Worm (Caenorhabditis elegans) whole organism, young adult: ENCODE data around the gene lido-1.

Source experiments
- lin-26 ChIP-seq: fragments of 200-800 bp; sonication (Bioruptor generic); IDR thresholded peaks from 2 replicates; pipeline ENCODE4 v1.3.6; 2022; ENCODE audit warnings: missing genetic modification reagents, missing genetic modification characterization, missing compliant biosample characterization
- unc-62 ChIP-seq: fragments of 150-350 bp; optimal IDR thresholded peaks from 2 replicates; lab custom pipeline; 2014; ENCODE audit warnings: missing biosample characterization, missing genetic modification reagents, missing genetic modification characterization

DNA sequence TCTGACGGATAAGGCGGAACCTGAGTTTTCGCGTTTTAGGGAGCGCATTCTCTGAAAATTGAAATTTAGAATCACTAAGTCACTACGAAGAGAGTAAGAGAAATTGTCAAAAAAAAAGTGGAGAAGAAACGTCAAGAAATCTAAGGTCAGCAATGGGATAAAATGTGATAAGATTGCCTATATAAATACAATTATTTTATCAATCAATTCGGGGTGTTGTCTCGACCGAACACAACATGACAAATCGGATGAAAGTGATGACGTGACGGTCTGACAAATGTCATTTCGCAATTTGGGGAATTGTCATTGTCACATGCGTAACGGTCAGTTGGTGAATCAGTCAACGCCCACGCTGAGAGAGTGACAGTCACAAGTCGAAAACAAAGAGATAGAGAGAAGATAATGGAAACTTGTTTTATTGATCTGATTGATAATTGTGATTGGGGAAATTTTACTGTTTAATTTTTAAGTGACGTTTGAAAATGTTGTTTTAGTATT is 41.8 kb upstream of the lido-1 start, which contains the start of gene cnp-3:
- TF ChIP-seq lin-26 (GFP tag; lab: Robert Waterston, UW) (0 out of 2 replicates have a peak, but pooled peaks have one; percentile 39), unc-62 (GFP tag; lab: Kevin White, UChicago) (no peak)
